Worm (Caenorhabditis elegans): ENCODE data around the gene W06D11.5.

Gene W06D11.5

ce11 chrX:12320737-12321136, 20.8 kb downstream of the W06D11.5 start, which contains the start of gene ceh-40:
Gene ceh-40, minus strand, starts transcription at chrX:12320777.
- no peak for TF ChIP-seq nhr-76 (tag; optimal IDR thresholded peaks at IDR 0.05)
- no peak for TF ChIP-seq ceh-28 (tag; optimal IDR thresholded peaks at IDR 0.05)
- no peak for TF ChIP-seq zag-1 (tag; optimal IDR thresholded peaks at IDR 0.05)
- TF ChIP-seq nhr-43 (tag; optimal IDR thresholded peaks at IDR 0.05; ENCODE audit: poor library complexity, severe bottlenecking) = no peak
- no peak for TF ChIP-seq ztf-4 (tag; optimal IDR thresholded peaks at IDR 0.05)
- TF ChIP-seq nhr-67 (tag; optimal IDR thresholded peaks at IDR 0.05) = no peak
- TF ChIP-seq lsy-12 (tag; optimal IDR thresholded peaks at IDR 0.05) = no peak
- no peak for TF ChIP-seq elt-1 (tag; optimal IDR thresholded peaks at IDR 0.05)

ce11 chrX:12321357-12321756, 21.4 kb downstream of the W06D11.5 start, which contains the start of gene F17A2.13:
Gene F17A2.13, plus strand, starts transcription at chrX:12321657.
- no peak for TF ChIP-seq jun-1 (tag; optimal IDR thresholded peaks at IDR 0.05)
- TF ChIP-seq egl-5 (tag; optimal IDR thresholded peaks at IDR 0.05) = no peak
- TF ChIP-seq aly-2 (tag; optimal IDR thresholded peaks at IDR 0.05) = no peak
- no peak for TF ChIP-seq nhr-23 (tag; optimal IDR thresholded peaks at IDR 0.05)
- no peak for TF ChIP-seq nhr-43 (tag; optimal IDR thresholded peaks at IDR 0.05; ENCODE audit: poor library complexity, severe bottlenecking)
- no peak for TF ChIP-seq nhr-67 (tag; optimal IDR thresholded peaks at IDR 0.05)
- TF ChIP-seq ceh-28 (tag; optimal IDR thresholded peaks at IDR 0.05) = no peak
- no peak for TF ChIP-seq skn-1 (tag; optimal IDR thresholded peaks at IDR 0.05)
- TF ChIP-seq tbx-2 (tag; optimal IDR thresholded peaks at IDR 0.05) = no peak
- TF ChIP-seq nfya-1 (tag; optimal IDR thresholded peaks at IDR 0.05; ENCODE audit: insufficient read depth) = no peak
- TF ChIP-seq elt-2 (tag; optimal IDR thresholded peaks at IDR 0.05) = no peak
- no peak for TF ChIP-seq unc-39 (tag; optimal IDR thresholded peaks at IDR 0.05)
- TF ChIP-seq lin-39 (tag; optimal IDR thresholded peaks at IDR 0.05) = no peak

- TF ChIP-seq nhr-67 (tag; optimal IDR thresholded peaks at IDR 0.05) (no peak), nhr-12 (tag; optimal IDR thresholded peaks at IDR 0.05) (no peak), ceh-82 (tag; optimal IDR thresholded peaks at IDR 0.05) (no peak)
These were observed 23.5 kb downstream of the W06D11.5 start, which contains the start of gene srd-40 for ce11 chrX:12323439-12323838. Gene srd-40, plus strand, starts transcription at chrX:12323739.

- no peak for TF ChIP-seq tbx-2 (tag; optimal IDR thresholded peaks at IDR 0.05)
- TF ChIP-seq sea-2 (GFP tag; optimal IDR thresholded peaks at IDR 0.05) = no peak
These were observed 26.5 kb downstream of the W06D11.5 start, which contains the start of gene srd-41 for ce11 chrX:12326424-12326823. Gene srd-41, plus strand, starts transcription at chrX:12326724.

- TF ChIP-seq snpc-4 (tag; optimal IDR thresholded peaks at IDR 0.05) = no peak
- no peak for TF ChIP-seq sea-2 (GFP tag; optimal IDR thresholded peaks at IDR 0.05)
- TF ChIP-seq elt-1 (tag; optimal IDR thresholded peaks at IDR 0.05) = no peak
- no peak for TF ChIP-seq ZK546.5 (tag; optimal IDR thresholded peaks at IDR 0.05)
- no peak for TF ChIP-seq mml-1 (tag; optimal IDR thresholded peaks at IDR 0.05)
- TF ChIP-seq egl-5 (tag; optimal IDR thresholded peaks at IDR 0.05) = no peak
- TF ChIP-seq nhr-12 (tag; optimal IDR thresholded peaks at IDR 0.05) = no peak
- TF ChIP-seq unc-39 (tag; optimal IDR thresholded peaks at IDR 0.05) = no peak
- TF ChIP-seq ztf-11 (tag; optimal IDR thresholded peaks at IDR 0.05) = no peak
- no peak for TF ChIP-seq aly-2 (tag; optimal IDR thresholded peaks at IDR 0.05)
- no peak for TF ChIP-seq egl-27 (tag; optimal IDR thresholded peaks at IDR 0.05)
- no peak for TF ChIP-seq elt-2 (tag; optimal IDR thresholded peaks at IDR 0.05)
- no peak for TF ChIP-seq nhr-28 (tag; optimal IDR thresholded peaks at IDR 0.05)
- no peak for TF ChIP-seq fkh-2 (tag; optimal IDR thresholded peaks at IDR 0.05)
- TF ChIP-seq nhr-77 (tag; optimal IDR thresholded peaks at IDR 0.05) = no peak
- no peak for TF ChIP-seq nhr-23 (tag; optimal IDR thresholded peaks at IDR 0.05)
- no peak for TF ChIP-seq nfya-1 (tag; optimal IDR thresholded peaks at IDR 0.05; ENCODE audit: insufficient read depth)
- TF ChIP-seq ama-1 (optimal IDR thresholded peaks at IDR 0.05) = no peak
- TF ChIP-seq ztf-4 (tag; optimal IDR thresholded peaks at IDR 0.05) = no peak
These were observed 28.7 kb downstream of the W06D11.5 start, which contains the start of gene srd-45 for ce11 chrX:12328676-12329075. Gene srd-45, plus strand, starts transcription at chrX:12328976.

- TF ChIP-seq aly-2 (tag; optimal IDR thresholded peaks at IDR 0.05) (no peak), ceh-9 (tag; optimal IDR thresholded peaks at IDR 0.05) (no peak), unc-62 (GFP tag; optimal IDR thresholded peaks at IDR 0.05) (no peak), elt-3 (tag; optimal IDR thresholded peaks at IDR 0.05) (no peak), nhr-12 (tag; optimal IDR thresholded peaks at IDR 0.05) (no peak), mml-1 (tag; optimal IDR thresholded peaks at IDR 0.05) (no peak), ztf-11 (tag; optimal IDR thresholded peaks at IDR 0.05) (no peak), ama-1 (optimal IDR thresholded peaks at IDR 0.05) (no peak), zag-1 (tag; optimal IDR thresholded peaks at IDR 0.05) (no peak), nhr-77 (tag; optimal IDR thresholded peaks at IDR 0.05) (no peak), nhr-23 (tag; optimal IDR thresholded peaks at IDR 0.05) (no peak)
These were observed 31.9 kb downstream of the W06D11.5 start, which contains the start of gene srd-46 for ce11 chrX:12331795-12332194. Gene srd-46, plus strand, starts transcription at chrX:12332095.

Data from whole organism, L3 larva.